Fruit fly (Drosophila melanogaster) whole organism, embryonic: ENCODE results near the gene heix.

ENCODE experiments used
- CG10543 ChIP-seq: fragments of 200-800 bp; sonication (Bioruptor generic); optimal IDR thresholded peaks from 3 replicates; lab custom pipeline; 2017; ENCODE audit warnings: missing biosample characterization, mild to moderate bottlenecking, missing genetic modification characterization, moderate library complexity
- CG10959 ChIP-seq: fragments of 200-800 bp; sonication (Bioruptor generic); IDR thresholded peaks from 2 replicates; pipeline ENCODE4 v1.3.6; 2022; ENCODE audit warnings: missing biosample characterization, missing genetic modification characterization
- CG12942 ChIP-seq: fragments of 200-800 bp; sonication (Bioruptor generic); optimal IDR thresholded peaks from 3 replicates; lab custom pipeline; 2016; ENCODE audit warnings: missing biosample characterization, missing genetic modification characterization
- CG13894 ChIP-seq: fragments of 200-800 bp; sonication (Bioruptor generic); optimal IDR thresholded peaks from 3 replicates; lab custom pipeline; 2018; ENCODE audit warnings: missing biosample characterization, mild to moderate bottlenecking, missing genetic modification characterization, moderate library complexity
- CG17385 ChIP-seq: fragments of 200-800 bp; sonication (Bioruptor generic); optimal IDR thresholded peaks from 3 replicates; lab custom pipeline; 2018; ENCODE audit warnings: missing biosample characterization, mild to moderate bottlenecking, missing genetic modification characterization
- CG17568 ChIP-seq: fragments of 200-800 bp; sonication (Bioruptor generic); optimal IDR thresholded peaks from 2 replicates; lab custom pipeline; 2018; ENCODE audit warnings: missing biosample characterization, mild to moderate bottlenecking, missing genetic modification characterization, moderate library complexity
- CG17802 ChIP-seq: fragments of 200-800 bp; sonication (Bioruptor generic); optimal IDR thresholded peaks from 2 replicates; lab custom pipeline; 2018; ENCODE audit warnings: missing biosample characterization, mild to moderate bottlenecking, missing genetic modification characterization, moderate library complexity
- CG2202 ChIP-seq: fragments of 200-800 bp; sonication (Bioruptor generic); optimal IDR thresholded peaks from 2 replicates; lab custom pipeline; 2018; ENCODE audit warnings: missing biosample characterization, mild to moderate bottlenecking, missing genetic modification characterization
- CG31365 ChIP-seq: fragments of 200-800 bp; sonication (Bioruptor generic); optimal IDR thresholded peaks from 2 replicates; lab custom pipeline; 2018; ENCODE audit warnings: missing biosample characterization, mild to moderate bottlenecking, missing genetic modification characterization
- CG32772 ChIP-seq: fragments of 200-800 bp; sonication (Bioruptor generic); IDR thresholded peaks from 2 replicates; pipeline ENCODE4 v1.3.6; 2022; ENCODE audit warnings: missing biosample characterization, missing genetic modification characterization
- CG4617 ChIP-seq: fragments of 200-800 bp; sonication (Bioruptor generic); optimal IDR thresholded peaks from 3 replicates; lab custom pipeline; 2016; ENCODE audit warnings: missing biosample characterization, missing genetic modification characterization, borderline replicate concordance
- CG5180 ChIP-seq: fragments of 200-800 bp; sonication (Bioruptor generic); optimal IDR thresholded peaks from 3 replicates; lab custom pipeline; 2017; ENCODE audit warnings: missing biosample characterization, missing genetic modification characterization, mild to moderate bottlenecking, moderate library complexity, missing genetic modification reagents
- CG9609 ChIP-seq: fragments of 200-800 bp; sonication (Bioruptor generic); optimal IDR thresholded peaks from 3 replicates; lab custom pipeline; 2016; ENCODE audit warnings: missing biosample characterization, missing genetic modification characterization
- CTCF ChIP-seq: fragments of 200-800 bp; sonication (Bioruptor generic); optimal IDR thresholded peaks from 2 replicates; lab custom pipeline; 2017; ENCODE audit warnings: missing biosample characterization, mild to moderate bottlenecking, missing genetic modification characterization, moderate library complexity
- Fer1 ChIP-seq: fragments of 200-800 bp; sonication (Bioruptor generic); optimal IDR thresholded peaks from 2 replicates; lab custom pipeline; 2017; ENCODE audit warnings: missing biosample characterization, mild to moderate bottlenecking, missing genetic modification characterization
- Lhr ChIP-seq: fragments of 200-800 bp; sonication (Bioruptor generic); optimal IDR thresholded peaks from 3 replicates; lab custom pipeline; 2017; ENCODE audit warnings: mild to moderate bottlenecking, missing biosample characterization, missing genetic modification reagents, missing genetic modification characterization
- Mad ChIP-seq: fragments of 200-800 bp; sonication (Bioruptor generic); optimal IDR thresholded peaks from 2 replicates; lab custom pipeline; 2016; ENCODE audit warnings: missing biosample characterization, missing genetic modification characterization
- Med ChIP-seq: fragments of 200-800 bp; sonication (Bioruptor generic); peaks from one replicate; lab custom pipeline; 2016; ENCODE audit warnings: missing biosample characterization, missing genetic modification characterization, mild to moderate bottlenecking, inconsistent platforms, moderate library complexity
- Mes4 ChIP-seq: fragments of 200-800 bp; sonication (Bioruptor generic); optimal IDR thresholded peaks from 2 replicates; lab custom pipeline; 2016; ENCODE audit warnings: missing biosample characterization, missing genetic modification characterization
- Mrtf ChIP-seq: fragments of 200-800 bp; sonication (Bioruptor generic); IDR thresholded peaks from 3 replicates; pipeline ENCODE4 v1.3.6; 2022; ENCODE audit warnings: missing biosample characterization, missing genetic modification characterization
- NC2α ChIP-seq: fragments of 200-800 bp; sonication (Bioruptor generic); optimal IDR thresholded peaks from 2 replicates; lab custom pipeline; 2016; ENCODE audit warnings: missing biosample characterization, missing genetic modification characterization
- Opbp ChIP-seq: fragments of 200-800 bp; sonication (Bioruptor generic); IDR thresholded peaks from 3 replicates; pipeline ENCODE4 v1.3.6; 2022; ENCODE audit warnings: missing biosample characterization, missing genetic modification characterization; ENCODE audit not compliant: partially characterized antibody
- Sin3A ChIP-seq: fragments of >200 bp; optimal IDR thresholded peaks from 2 replicates; lab custom pipeline; 2018
- Taf1 ChIP-seq: fragments of 200-800 bp; sonication (Bioruptor generic); IDR thresholded peaks from 2 replicates; pipeline ENCODE4 v1.3.6; 2022; ENCODE audit warnings: missing biosample characterization, missing genetic modification characterization
- Tbp ChIP-seq: fragments of >200 bp; optimal IDR thresholded peaks from 2 replicates; lab custom pipeline; 2018; ENCODE audit warnings: missing biosample characterization, missing genetic modification characterization
- YL-1 ChIP-seq: fragments of 200-800 bp; sonication (Bioruptor generic); optimal IDR thresholded peaks from 3 replicates; lab custom pipeline; 2017; ENCODE audit warnings: missing biosample characterization, mild to moderate bottlenecking, missing genetic modification characterization
- ara ChIP-seq: fragments of 200-800 bp; sonication (Bioruptor generic); IDR thresholded peaks from 2 replicates; pipeline ENCODE4 v1.3.6; 2022; ENCODE audit warnings: missing biosample characterization, missing genetic modification characterization
- az2 ChIP-seq: fragments of 200-800 bp; sonication (Bioruptor generic); optimal IDR thresholded peaks from 3 replicates; lab custom pipeline; 2016; ENCODE audit warnings: missing biosample characterization, missing genetic modification characterization
- bbx ChIP-seq: fragments of 200-800 bp; sonication (Bioruptor generic); IDR thresholded peaks from 2 replicates; pipeline ENCODE4 v1.3.6; 2022; ENCODE audit warnings: missing biosample characterization, missing genetic modification characterization; ENCODE audit not compliant: partially characterized antibody
- cad ChIP-seq: fragments of >200 bp; optimal IDR thresholded peaks from 2 replicates; lab custom pipeline; 2017; ENCODE audit warnings: missing biosample characterization, missing genetic modification characterization
- crc ChIP-seq: fragments of 200-800 bp; sonication (Bioruptor generic); optimal IDR thresholded peaks from 2 replicates; lab custom pipeline; 2016; ENCODE audit warnings: missing biosample characterization, missing genetic modification characterization
- crp ChIP-seq, 2 experiments: fragments of 200-800 bp; sonication (Bioruptor generic); optimal IDR thresholded peaks; 2 replicates in 1 of 2; 3 replicates in 1 of 2; lab custom pipeline; 2017; ENCODE audit warnings: missing biosample characterization in 2 of 2, missing genetic modification characterization in 2 of 2, mild to moderate bottlenecking in 1 of 2, moderate library complexity in 1 of 2
- dpn ChIP-seq, 2 experiments: fragments of 200-800 bp; sonication (Bioruptor generic); optimal IDR thresholded peaks; 3 replicates each; lab custom pipeline; 2016; ENCODE audit warnings: missing biosample characterization in 2 of 2, missing genetic modification characterization in 2 of 2
- eyg ChIP-seq: fragments of 200-800 bp; sonication (Bioruptor generic); optimal IDR thresholded peaks from 3 replicates; lab custom pipeline; 2016; ENCODE audit warnings: missing biosample characterization, missing genetic modification characterization
- gcm ChIP-seq: fragments of 200-800 bp; sonication (Bioruptor generic); optimal IDR thresholded peaks from 2 replicates; lab custom pipeline; 2019; ENCODE audit warnings: missing biosample characterization, mild to moderate bottlenecking, missing genetic modification characterization, moderate library complexity
- gsb-n ChIP-seq: fragments of 200-800 bp; sonication (Bioruptor generic); optimal IDR thresholded peaks from 3 replicates; lab custom pipeline; 2018; ENCODE audit warnings: missing biosample characterization, mild to moderate bottlenecking, missing genetic modification characterization
- hb ChIP-seq: fragments of 200-800 bp; sonication (Bioruptor generic); IDR thresholded peaks from 3 replicates; pipeline ENCODE4 v1.3.6; 2022; ENCODE audit warnings: missing biosample characterization, missing genetic modification characterization; ENCODE audit not compliant: partially characterized antibody
- jumu ChIP-seq: fragments of 200-800 bp; sonication (Bioruptor generic); optimal IDR thresholded peaks from 3 replicates; lab custom pipeline; 2016; ENCODE audit warnings: missing biosample characterization, missing genetic modification characterization
- ken ChIP-seq: fragments of 200-800 bp; sonication (Bioruptor generic); IDR thresholded peaks from 3 replicates; pipeline ENCODE4 v1.3.6; 2022; ENCODE audit warnings: missing biosample characterization, missing genetic modification characterization
- knrl ChIP-seq: fragments of 200-800 bp; sonication (Bioruptor generic); IDR thresholded peaks from 3 replicates; pipeline ENCODE4 v1.3.6; 2022; ENCODE audit warnings: missing biosample characterization, missing genetic modification characterization; ENCODE audit not compliant: partially characterized antibody
- row ChIP-seq: fragments of 200-800 bp; sonication (Bioruptor generic); IDR thresholded peaks from 3 replicates; pipeline ENCODE4 v1.3.6; 2022; ENCODE audit warnings: missing biosample characterization, missing genetic modification characterization
- sc ChIP-seq, 3 experiments: fragments of >200 bp in 2 of 3; fragments of 200-800 bp in 1 of 3; sonication (Bioruptor generic) in 1 of 3; optimal IDR thresholded peaks; 2 replicates in 2 of 3; 3 replicates in 1 of 3; lab custom pipeline; 2017; ENCODE audit warnings: mild to moderate bottlenecking in 1 of 3, missing biosample characterization in 1 of 3, missing genetic modification characterization in 1 of 3, missing genetic modification reagents in 1 of 3
- sim ChIP-seq: fragments of 200-800 bp; sonication (Bioruptor generic); IDR thresholded peaks from 2 replicates; pipeline ENCODE4 v1.3.6; 2022; ENCODE audit warnings: missing biosample characterization, missing genetic modification characterization
- slp2 ChIP-seq: fragments of 200-800 bp; sonication (Bioruptor generic); optimal IDR thresholded peaks from 2 replicates; lab custom pipeline; 2016; ENCODE audit warnings: missing biosample characterization, missing genetic modification characterization
- sug ChIP-seq: fragments of 200-800 bp; optimal IDR thresholded peaks from 2 replicates; lab custom pipeline; 2019; ENCODE audit warnings: missing biosample characterization, mild to moderate bottlenecking, missing genetic modification characterization, moderate library complexity
- tio ChIP-seq: fragments of 200-800 bp; sonication (Bioruptor generic); optimal IDR thresholded peaks from 2 replicates; lab custom pipeline; 2017; ENCODE audit warnings: missing biosample characterization, missing genetic modification characterization, inconsistent platforms
- trem ChIP-seq: fragments of 200-800 bp; optimal IDR thresholded peaks from 3 replicates; lab custom pipeline; 2019; ENCODE audit warnings: missing biosample characterization, mild to moderate bottlenecking, missing genetic modification characterization, moderate library complexity
- unpg ChIP-seq: fragments of 200-800 bp; sonication (Bioruptor generic); optimal IDR thresholded peaks from 3 replicates; lab custom pipeline; 2018; ENCODE audit warnings: missing biosample characterization, mild to moderate bottlenecking, missing genetic modification characterization, moderate library complexity
- wek ChIP-seq: fragments of 200-800 bp; sonication (Bioruptor generic); optimal IDR thresholded peaks from 3 replicates; lab custom pipeline; 2018; ENCODE audit warnings: missing biosample characterization, mild to moderate bottlenecking, missing genetic modification characterization, moderate library complexity
- wor ChIP-seq: fragments of 200-800 bp; sonication (Bioruptor generic); IDR thresholded peaks from 2 replicates; pipeline ENCODE4 v1.3.6; 2022; ENCODE audit warnings: missing biosample characterization, missing genetic modification characterization
- zen ChIP-seq: fragments of 200-800 bp; sonication (Bioruptor generic); optimal IDR thresholded peaks from 3 replicates; lab custom pipeline; 2018; ENCODE audit warnings: missing biosample characterization, mild to moderate bottlenecking, missing genetic modification characterization, moderate library complexity

Gene heix

dm6 chr2L:16310648-16311047, 11.0 kb upstream of the heix start, which contains the start of the genes cni and fzy (continued):
- TF ChIP-seq ken (no peak), Opbp (no peak; the same call in 2 of the 3 replicates), Mes4 (GFP tag; lab: Kevin White, UChicago) (no peak), CG10543 (no peak), CG31365 (no peak), knrl (GFP tag; lab: Robert Waterston, UW) (0 out of 3 replicates have a peak, but pooled peaks have one; percentile 37), dpn (GFP tag; optimal IDR thresholded peaks at IDR 0.05; lab: Kevin White, UChicago) (peak in 1 of 2 experiments; percentile 48), crc (no peak), CG4617 (peak; percentile 70), CG17385 (GFP tag; lab: Kevin White, UChicago) (no peak), Sin3A (peak; percentile 86), CG5180 (no peak), bbx (GFP tag; lab: Robert Waterston, UW) (0 out of 2 replicates have a peak, but pooled peaks have one; percentile 10), CG13894 (tag; lab: Kevin White, UChicago) (no peak), unpg (GFP tag; lab: Kevin White, UChicago) (no peak), CTCF (peak; percentile 42), wor (GFP tag; lab: Robert Waterston, UW) (no peak), slp2 (GFP tag; lab: Kevin White, UChicago) (no peak), CG17568 (GFP tag; lab: Kevin White, UChicago) (no peak), Med (peak; percentile 10), ara (GFP tag; lab: Robert Waterston, UW) (no peak), row (GFP tag; lab: Robert Waterston, UW) (peak; percentile 36; the same call in 1 of the 3 replicates), CG17802 (no peak), az2 (GFP tag; lab: Kevin White, UChicago) (peak; percentile 12), wek (GFP tag; lab: Kevin White, UChicago) (no peak), CG12942 (no peak), Lhr (GFP tag; lab: Kevin White, UChicago) (peak; percentile 59), Tbp (no peak), cad (GFP tag; lab: Kevin White, UChicago) (no peak), CG32772 (GFP tag; lab: Robert Waterston, UW) (peak; percentile 79), sug (tag; lab: Kevin White, UChicago) (peak; percentile 32), hb (GFP tag; lab: Robert Waterston, UW) (no peak), crp (GFP tag; optimal IDR thresholded peaks at IDR 0.05; lab: Kevin White, UChicago) (peak; percentile 89 to 97), jumu (GFP tag; lab: Kevin White, UChicago) (no peak), Mad (GFP tag; lab: Kevin White, UChicago) (peak; percentile 9), NC2α (GFP tag; lab: Kevin White, UChicago) (no peak), Taf1 (GFP tag; lab: Robert Waterston, UW) (no peak), gsb-n (tag; lab: Kevin White, UChicago) (peak; percentile 40), CG10959 (no peak), CG9609 (GFP tag; lab: Kevin White, UChicago) (no peak), YL-1 (GFP tag; lab: Kevin White, UChicago) (peak; percentile 83), gcm (no peak), tio (GFP tag; lab: Kevin White, UChicago) (no peak), Fer1 (GFP tag; lab: Kevin White, UChicago) (no peak), sc (optimal IDR thresholded peaks at IDR 0.05; lab: Kevin White, UChicago) (no peak), sc (GFP tag; optimal IDR thresholded peaks at IDR 0.05; lab: Kevin White, UChicago) (no peak), Mrtf (no peak), eyg (GFP tag; lab: Kevin White, UChicago) (no peak), sim (GFP tag; lab: Robert Waterston, UW) (no peak), trem (tag; lab: Kevin White, UChicago) (peak; percentile 93), CG2202 (tag; lab: Kevin White, UChicago) (no peak), zen (tag; lab: Kevin White, UChicago) (peak; percentile 66)
